ENCODE assay signal across 6 fruit fly cellular contexts in the genomic region with DNA sequence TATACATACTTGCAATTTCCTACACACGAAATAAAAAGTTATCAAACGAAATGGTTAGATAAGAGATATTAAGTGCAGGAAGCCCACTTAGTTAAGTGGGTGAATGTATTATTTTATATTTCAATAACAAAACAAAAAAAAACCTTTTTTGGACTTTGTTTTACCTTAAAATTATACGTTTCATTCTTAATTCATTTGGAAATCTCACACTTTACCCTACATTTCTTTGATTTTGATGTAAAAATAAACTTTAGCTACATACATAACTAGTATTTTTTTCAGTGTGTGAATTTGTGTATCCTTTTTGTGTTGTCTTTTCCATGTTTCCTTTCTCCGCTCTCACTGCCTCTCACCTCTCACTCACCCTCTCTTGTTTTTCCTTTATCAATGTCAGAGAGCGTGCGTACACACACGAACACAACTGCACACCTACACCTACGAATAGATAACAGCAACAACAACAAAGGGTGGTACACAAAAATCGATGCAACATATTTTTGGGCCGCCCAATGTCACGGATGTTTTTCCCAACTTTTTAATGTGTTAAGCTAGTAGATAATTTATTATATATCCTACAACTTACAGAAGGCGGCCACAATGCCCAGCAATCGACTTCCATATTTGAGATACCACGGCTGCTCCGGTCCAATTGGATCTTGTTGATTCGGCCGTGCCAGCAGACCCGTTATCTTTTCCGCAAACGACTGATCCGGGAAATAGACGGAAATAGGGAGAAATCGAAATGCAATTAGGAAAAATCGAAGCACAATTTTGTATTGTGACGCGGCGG.
TF ChIP-seq lines count a peak whose summit lies in the region.

No protein-coding gene starts in this region.

- TF ChIP-seq CTCF in whole organism, embryonic (GFP tag; optimal IDR thresholded peaks at IDR 0.05; lab: Kevin White, UChicago): peak; percentile 21

TF ChIP-seq in whole organism, 6 proteins besides CTCF, POLR2A, EP300 and RAD21:
- no peak for TF ChIP-seq usp (GFP tag; optimal IDR thresholded peaks at IDR 0.05; lab: Kevin White, UChicago)
- peak; percentile 34 for TF ChIP-seq CG8478 (optimal IDR thresholded peaks at IDR 0.05; lab: Kevin White, UChicago)

TF ChIP-seq in whole organism, adult, 20 proteins besides CTCF, POLR2A, EP300 and RAD21:
- no peak for TF ChIP-seq tj (GFP tag; optimal IDR thresholded peaks at IDR 0.05; lab: Kevin White, UChicago)
- no peak for TF ChIP-seq toe (GFP tag; optimal IDR thresholded peaks at IDR 0.05; lab: Kevin White, UChicago)
- no peak for TF ChIP-seq Hr96 (GFP tag; optimal IDR thresholded peaks at IDR 0.05; lab: Kevin White, UChicago)
- TF ChIP-seq CG14711 (tag; optimal IDR thresholded peaks at IDR 0.05; lab: Kevin White, UChicago): peak; percentile 62
- peak; percentile 43 for TF ChIP-seq CG11617 (GFP tag; optimal IDR thresholded peaks at IDR 0.05; lab: Kevin White, UChicago)
- peak; percentile 39 for TF ChIP-seq CG12768 (GFP tag; optimal IDR thresholded peaks at IDR 0.05; lab: Kevin White, UChicago)
- TF ChIP-seq CG7101 (tag; optimal IDR thresholded peaks at IDR 0.05; lab: Kevin White, UChicago): peak; percentile 47
- peak; percentile 71 for TF ChIP-seq kay (GFP tag; lab: Kevin White, UChicago; ENCODE audit: borderline replicate concordance)
- TF ChIP-seq CG7045 (GFP tag; optimal IDR thresholded peaks at IDR 0.05; lab: Kevin White, UChicago): peak; percentile 64
- TF ChIP-seq CG33017 (tag; optimal IDR thresholded peaks at IDR 0.05; lab: Kevin White, UChicago): peak; percentile 74
- TF ChIP-seq pad (GFP tag; optimal IDR thresholded peaks at IDR 0.05; lab: Kevin White, UChicago): peak; percentile 47
TF ChIP-seq in whole organism, adult: peak in this region for 8.

TF ChIP-seq in whole organism, embryonic, 481 proteins besides CTCF, POLR2A, EP300 and RAD21 (continues in another document):
- TF ChIP-seq Xbp1 (GFP tag; optimal IDR thresholded peaks at IDR 0.05; lab: Kevin White, UChicago): peak; percentile 69
- no peak; the same call in 1 of the 2 replicates for TF ChIP-seq CG6689 (GFP tag; IDR thresholded peaks at IDR 0.05; lab: Robert Waterston, UW)
- no peak for TF ChIP-seq CG8359 (GFP tag; optimal IDR thresholded peaks at IDR 0.05; lab: Kevin White, UChicago; ENCODE audit: borderline replicate concordance)
- peak; percentile 71 for TF ChIP-seq CG13775 (GFP tag; optimal IDR thresholded peaks at IDR 0.05; lab: Kevin White, UChicago)
- no peak for TF ChIP-seq Atf3 (GFP tag; optimal IDR thresholded peaks at IDR 0.05; lab: Kevin White, UChicago)
- TF ChIP-seq HLH3B (GFP tag; IDR thresholded peaks at IDR 0.05; lab: Robert Waterston, UW): peak; percentile 52; the same call in 1 of the 2 replicates
- no peak for TF ChIP-seq sc (optimal IDR thresholded peaks at IDR 0.05; lab: Kevin White, UChicago)
- TF ChIP-seq sc (GFP tag; optimal IDR thresholded peaks at IDR 0.05; lab: Kevin White, UChicago): peak; percentile 4
- TF ChIP-seq Stat92E (GFP tag; optimal IDR thresholded peaks at IDR 0.05; lab: Kevin White, UChicago): peak in 1 of 3 experiments; percentile 34
- no peak for TF ChIP-seq shn (GFP tag; optimal IDR thresholded peaks at IDR 0.05; lab: Kevin White, UChicago)
- TF ChIP-seq lov (optimal IDR thresholded peaks at IDR 0.05; lab: Kevin White, UChicago): no peak
- TF ChIP-seq lov (GFP tag; IDR thresholded peaks at IDR 0.05; lab: Robert Waterston, UW): no peak; the same call in 2 of the 3 replicates
- no peak for TF ChIP-seq fd102C (GFP tag; optimal IDR thresholded peaks at IDR 0.05; lab: Kevin White, UChicago)
- TF ChIP-seq prd (optimal IDR thresholded peaks at IDR 0.05; lab: Kevin White, UChicago): no peak
- TF ChIP-seq prd (GFP tag; IDR thresholded peaks at IDR 0.05; lab: Robert Waterston, UW): peak; percentile 58; the same call in 2 of the 3 replicates
- TF ChIP-seq tx (GFP tag; optimal IDR thresholded peaks at IDR 0.05; lab: Kevin White, UChicago): peak; percentile 51

TF ChIP-seq in whole organism, prepupa, 60 proteins besides CTCF, POLR2A, EP300 and RAD21 (continues in another document):
- TF ChIP-seq CG11762 (GFP tag; optimal IDR thresholded peaks at IDR 0.05; lab: Kevin White, UChicago; ENCODE audit: insufficient read depth): peak; percentile 96
- peak; percentile 94 for TF ChIP-seq Lpt (GFP tag; optimal IDR thresholded peaks at IDR 0.05; lab: Kevin White, UChicago)
- TF ChIP-seq Hr38 (GFP tag; optimal IDR thresholded peaks at IDR 0.05; lab: Kevin White, UChicago): no peak
- TF ChIP-seq Gug (GFP tag; IDR thresholded peaks at IDR 0.05; lab: Robert Waterston, UW): peak; percentile 88
- peak; percentile 93 for TF ChIP-seq CG15336 (GFP tag; IDR thresholded peaks at IDR 0.05; lab: Robert Waterston, UW)
- TF ChIP-seq Sox14 (GFP tag; optimal IDR thresholded peaks at IDR 0.05; lab: Kevin White, UChicago): peak; percentile 94
- TF ChIP-seq esn (GFP tag; optimal IDR thresholded peaks at IDR 0.05; lab: Kevin White, UChicago): peak; percentile 96
- no peak for TF ChIP-seq CG6276 (GFP tag; optimal IDR thresholded peaks at IDR 0.05; lab: Kevin White, UChicago)
- TF ChIP-seq Eip75B (GFP tag; optimal IDR thresholded peaks at IDR 0.05; lab: Kevin White, UChicago): peak; percentile 97
- TF ChIP-seq acj6 (GFP tag; optimal IDR thresholded peaks at IDR 0.05; lab: Kevin White, UChicago): peak; percentile 95
- TF ChIP-seq Sox102F (GFP tag; optimal IDR thresholded peaks at IDR 0.05; lab: Kevin White, UChicago): peak; percentile 89
- TF ChIP-seq vri (GFP tag; optimal IDR thresholded peaks at IDR 0.05; lab: Kevin White, UChicago): peak; percentile 67
- TF ChIP-seq CG6808 (GFP tag; optimal IDR thresholded peaks at IDR 0.05; lab: Kevin White, UChicago): peak; percentile 83
- TF ChIP-seq CG1621 (tag; optimal IDR thresholded peaks at IDR 0.05; lab: Kevin White, UChicago): peak; percentile 81
- peak; percentile 94 for TF ChIP-seq Met (GFP tag; optimal IDR thresholded peaks at IDR 0.05; lab: Kevin White, UChicago)
- TF ChIP-seq CG6163 (GFP tag; IDR thresholded peaks at IDR 0.05; lab: Robert Waterston, UW): peak; percentile 88; the same call in 2 of the 3 replicates
- peak; percentile 95 for TF ChIP-seq topi (GFP tag; optimal IDR thresholded peaks at IDR 0.05; lab: Kevin White, UChicago)

TF ChIP-seq in whole organism, pupa, 21 proteins besides CTCF, POLR2A, EP300 and RAD21 (continues in another document):
- TF ChIP-seq D1 (tag; optimal IDR thresholded peaks at IDR 0.05; lab: Kevin White, UChicago) (peak; percentile 95), Ets98B (GFP tag; IDR thresholded peaks at IDR 0.05; lab: Robert Waterston, UW) (peak; percentile 81), CG12605 (GFP tag; IDR thresholded peaks at IDR 0.05; lab: Robert Waterston, UW) (peak; percentile 75), CG8159 (tag; optimal IDR thresholded peaks at IDR 0.05; lab: Kevin White, UChicago) (peak; percentile 95), gl (tag; optimal IDR thresholded peaks at IDR 0.05; lab: Kevin White, UChicago) (peak; percentile 65), CG13204 (GFP tag; optimal IDR thresholded peaks at IDR 0.05; lab: Kevin White, UChicago) (no peak), CG9948 (tag; optimal IDR thresholded peaks at IDR 0.05; lab: Kevin White, UChicago) (peak; percentile 96), EcR (GFP tag; optimal IDR thresholded peaks at IDR 0.05; lab: Kevin White, UChicago) (peak; percentile 30), CG15710 (tag; optimal IDR thresholded peaks at IDR 0.05; lab: Kevin White, UChicago) (peak; percentile 91), fd96Ca (GFP tag; IDR thresholded peaks at IDR 0.05; lab: Robert Waterston, UW) (no peak), CG14655 (GFP tag; optimal IDR thresholded peaks at IDR 0.05; lab: Kevin White, UChicago) (peak; percentile 94), Snoo (tag; optimal IDR thresholded peaks at IDR 0.05; lab: Kevin White, UChicago) (peak; percentile 90), CG10348 (GFP tag; IDR thresholded peaks at IDR 0.05; lab: Robert Waterston, UW) (no peak), Pif1B (GFP tag; optimal IDR thresholded peaks at IDR 0.05; lab: Kevin White, UChicago) (peak; percentile 85), CG8301 (tag; optimal IDR thresholded peaks at IDR 0.05; lab: Kevin White, UChicago) (peak; percentile 93), CG4496 (GFP tag; IDR thresholded peaks at IDR 0.05; lab: Robert Waterston, UW) (no peak; the same call in 2 of the 3 replicates), CG34367 (tag; optimal IDR thresholded peaks at IDR 0.05; lab: Kevin White, UChicago) (peak; percentile 91), rn (GFP tag; IDR thresholded peaks at IDR 0.05; lab: Robert Waterston, UW) (peak; percentile 64), CG17806 (tag; optimal IDR thresholded peaks at IDR 0.05; lab: Kevin White, UChicago) (peak; percentile 95)

TF ChIP-seq in whole organism, wandering third instar larva, 38 proteins besides CTCF, POLR2A, EP300 and RAD21 (continues in another document):
- no peak for TF ChIP-seq usp (GFP tag; optimal IDR thresholded peaks at IDR 0.05; lab: Kevin White, UChicago)
- TF ChIP-seq dsf (GFP tag; optimal IDR thresholded peaks at IDR 0.05; lab: Kevin White, UChicago; ENCODE audit: borderline replicate concordance): no peak
- peak; percentile 45 for TF ChIP-seq CG32264 (GFP tag; optimal IDR thresholded peaks at IDR 0.05; lab: Kevin White, UChicago)
- no peak for TF ChIP-seq jim (GFP tag; optimal IDR thresholded peaks at IDR 0.05; lab: Kevin White, UChicago)
- no peak for TF ChIP-seq pan (optimal IDR thresholded peaks at IDR 0.05; lab: Kevin White, UChicago)
- no peak for TF ChIP-seq Mio (GFP tag; optimal IDR thresholded peaks at IDR 0.05; lab: Kevin White, UChicago)
- TF ChIP-seq Hr78 (GFP tag; optimal IDR thresholded peaks at IDR 0.05; lab: Kevin White, UChicago): no peak
- TF ChIP-seq woc (GFP tag; optimal IDR thresholded peaks at IDR 0.05; lab: Kevin White, UChicago): peak; percentile 69
- peak; percentile 83 for TF ChIP-seq Sp1 (GFP tag; optimal IDR thresholded peaks at IDR 0.05; lab: Kevin White, UChicago)
- TF ChIP-seq dmrt93B (GFP tag; optimal IDR thresholded peaks at IDR 0.05; lab: Kevin White, UChicago): no peak
- TF ChIP-seq foxo (GFP tag; optimal IDR thresholded peaks at IDR 0.05; lab: Kevin White, UChicago): peak in 1 of 2 experiments; percentile 93
- TF ChIP-seq CG9705 (GFP tag; optimal IDR thresholded peaks at IDR 0.05; lab: Kevin White, UChicago): peak; percentile 17
- TF ChIP-seq Rel (GFP tag; optimal IDR thresholded peaks at IDR 0.05; lab: Kevin White, UChicago): no peak
- no peak for TF ChIP-seq Rel (tag; optimal IDR thresholded peaks at IDR 0.05; lab: Kevin White, UChicago)
- TF ChIP-seq brk (GFP tag; optimal IDR thresholded peaks at IDR 0.05; lab: Kevin White, UChicago): peak; percentile 89
- TF ChIP-seq Myc (optimal IDR thresholded peaks at IDR 0.05; lab: Kevin White, UChicago): no peak
- TF ChIP-seq Hnf4 (GFP tag; optimal IDR thresholded peaks at IDR 0.05; lab: Kevin White, UChicago): peak; percentile 79
- TF ChIP-seq Vsx2 (GFP tag; optimal IDR thresholded peaks at IDR 0.05; lab: Kevin White, UChicago; ENCODE audit: partially characterized antibody): no peak
- TF ChIP-seq ey (GFP tag; optimal IDR thresholded peaks at IDR 0.05; lab: Kevin White, UChicago): peak; percentile 86
- peak; percentile 95 for TF ChIP-seq psq (GFP tag; optimal IDR thresholded peaks at IDR 0.05; lab: Kevin White, UChicago)
- TF ChIP-seq br (GFP tag; optimal IDR thresholded peaks at IDR 0.05; lab: Kevin White, UChicago): peak; percentile 74
- TF ChIP-seq h (GFP tag; optimal IDR thresholded peaks at IDR 0.05; lab: Kevin White, UChicago): peak; percentile 89
